Fruit fly (Drosophila melanogaster): ENCODE results near the gene CG9915.
A peak's percentile ranks its signal among the peaks of the same experiment; 100 is the strongest.

CG9915 gene

dm6 chrX:16350062-16350461 is 37.1 kb upstream of the CG9915 start, which contains the start of gene sl (continued):
- TF ChIP-seq ssp (GFP tag; IDR thresholded peaks at IDR 0.05) (peak; percentile 95), CG14014 (GFP tag; IDR thresholded peaks at IDR 0.05) (no peak), CG4730 (GFP tag; IDR thresholded peaks at IDR 0.05) (no peak), cg (GFP tag; optimal IDR thresholded peaks at IDR 0.05) (no peak), Dad (GFP tag; optimal IDR thresholded peaks at IDR 0.05) (peak; percentile 18), CG34224 (GFP tag; IDR thresholded peaks at IDR 0.05; ENCODE audit: partially characterized antibody) (peak; percentile 53; the same call in 2 of the 3 replicates), Lim3 (GFP tag; IDR thresholded peaks at IDR 0.05) (no peak), CG31365 (tag; optimal IDR thresholded peaks at IDR 0.05) (no peak), CG4617 (GFP tag; optimal IDR thresholded peaks at IDR 0.05; ENCODE audit: borderline replicate concordance) (peak; percentile 54), CG3065 (GFP tag; optimal IDR thresholded peaks at IDR 0.05) (no peak), Lpt (GFP tag; optimal IDR thresholded peaks at IDR 0.05) (no peak), crol (GFP tag; IDR thresholded peaks at IDR 0.05) (no peak), Dek (tag; optimal IDR thresholded peaks at IDR 0.05) (no peak), CG31441 (GFP tag; IDR thresholded peaks at IDR 0.05) (no peak), jumu (GFP tag; optimal IDR thresholded peaks at IDR 0.05) (no peak), Ada2b (GFP tag; IDR thresholded peaks at IDR 0.05) (no peak), sna (GFP tag; IDR thresholded peaks at IDR 0.05; ENCODE audit: partially characterized antibody) (no peak), Nf-YC (tag; optimal IDR thresholded peaks at IDR 0.05) (no peak), MESR4 (GFP tag; optimal IDR thresholded peaks at IDR 0.05) (peak; percentile 68), CG10431 (GFP tag; optimal IDR thresholded peaks at IDR 0.05) (no peak), chif (GFP tag; optimal IDR thresholded peaks at IDR 0.05) (no peak), grn (GFP tag; optimal IDR thresholded peaks at IDR 0.05) (peak; percentile 55), insv (GFP tag; optimal IDR thresholded peaks at IDR 0.05) (no peak), CG1602 (GFP tag; optimal IDR thresholded peaks at IDR 0.05) (no peak), so (GFP tag; IDR thresholded peaks at IDR 0.05) (no peak), CG12236 (GFP tag; optimal IDR thresholded peaks at IDR 0.05) (no peak), CG17568 (GFP tag; optimal IDR thresholded peaks at IDR 0.05) (no peak), CG10366 (GFP tag; IDR thresholded peaks at IDR 0.05) (no peak), CG7372 (GFP tag; IDR thresholded peaks at IDR 0.05) (no peak), bbx (GFP tag; IDR thresholded peaks at IDR 0.05; ENCODE audit: partially characterized antibody) (no peak), CkIIα-i1 (GFP tag; IDR thresholded peaks at IDR 0.05) (no peak), hb (GFP tag; IDR thresholded peaks at IDR 0.05; ENCODE audit: partially characterized antibody) (no peak), tin (GFP tag; optimal IDR thresholded peaks at IDR 0.05) (no peak), Rfx (GFP tag; IDR thresholded peaks at IDR 0.05) (peak; percentile 58), Jarid2 (GFP tag; optimal IDR thresholded peaks at IDR 0.05) (no peak), knrl (GFP tag; IDR thresholded peaks at IDR 0.05; ENCODE audit: partially characterized antibody) (peak; percentile 32; the same call in 1 of the 3 replicates), HLH54F (GFP tag; optimal IDR thresholded peaks at IDR 0.05) (no peak), hth (optimal IDR thresholded peaks at IDR 0.05) (no peak), cad (GFP tag; optimal IDR thresholded peaks at IDR 0.05) (no peak), CG16813 (GFP tag; IDR thresholded peaks at IDR 0.05; ENCODE audit: partially characterized antibody) (no peak), CG9932 (GFP tag; IDR thresholded peaks at IDR 0.05) (no peak; the same call in 1 of the 2 replicates), Doc2 (GFP tag; IDR thresholded peaks at IDR 0.05) (no peak), CG1603 (tag; optimal IDR thresholded peaks at IDR 0.05) (no peak), CG13287 (GFP tag; IDR thresholded peaks at IDR 0.05; ENCODE audit: partially characterized antibody) (peak; percentile 66), CG2129 (GFP tag; IDR thresholded peaks at IDR 0.05; ENCODE audit: partially characterized antibody) (no peak), emc (GFP tag; optimal IDR thresholded peaks at IDR 0.05) (no peak), CG7987 (GFP tag; optimal IDR thresholded peaks at IDR 0.05) (no peak), dm (GFP tag; optimal IDR thresholded peaks at IDR 0.05) (no peak), cwo (GFP tag; optimal IDR thresholded peaks at IDR 0.05) (no peak), E2f2 (GFP tag; IDR thresholded peaks at IDR 0.05) (0 out of 2 replicates have a peak, but pooled peaks have one; percentile 19), CG15011 (GFP tag; optimal IDR thresholded peaks at IDR 0.05) (no peak), btn (GFP tag; optimal IDR thresholded peaks at IDR 0.05) (no peak)

Data from whole organism, embryonic.